In genomic region chr2L:12026458-12027431, dm6 we compare ENCODE assay signal across 1 fruit fly cellular context.
TF ChIP-seq lines count a peak whose summit lies in the region.

No protein-coding gene starts in this region.

TF ChIP-seq in whole organism, embryonic, 481 proteins besides CTCF, POLR2A, EP300 and RAD21 (continued from another document and continues in another):
- TF ChIP-seq Hr39 (optimal IDR thresholded peaks at IDR 0.05; lab: Kevin White, UChicago) (no peak), CG11247 (GFP tag; IDR thresholded peaks at IDR 0.05; lab: Robert Waterston, UW) (peak; percentile 31; the same call in 1 of the 2 replicates), Elba2 (GFP tag; optimal IDR thresholded peaks at IDR 0.05; lab: Kevin White, UChicago) (no peak), sens-2 (GFP tag; IDR thresholded peaks at IDR 0.05; lab: Robert Waterston, UW) (no peak), CG33213 (GFP tag; optimal IDR thresholded peaks at IDR 0.05; lab: Kevin White, UChicago) (no peak), peb (GFP tag; IDR thresholded peaks at IDR 0.05; lab: Robert Waterston, UW) (no peak), CG3847 (GFP tag; IDR thresholded peaks at IDR 0.05; lab: Robert Waterston, UW) (no peak; the same call in 1 of the 2 replicates), Scr (GFP tag; IDR thresholded peaks at IDR 0.05; lab: Robert Waterston, UW; ENCODE audit: partially characterized antibody) (no peak), maf-S (GFP tag; optimal IDR thresholded peaks at IDR 0.05; lab: Kevin White, UChicago) (no peak), CG1233 (GFP tag; optimal IDR thresholded peaks at IDR 0.05; lab: Kevin White, UChicago) (peak; percentile 54), CG2875 (GFP tag; optimal IDR thresholded peaks at IDR 0.05; lab: Kevin White, UChicago) (no peak), abd-A (tag; optimal IDR thresholded peaks at IDR 0.05; lab: Kevin White, UChicago) (no peak), CG12155 (GFP tag; optimal IDR thresholded peaks at IDR 0.05; lab: Kevin White, UChicago) (peak; percentile 11), Spps (tag; optimal IDR thresholded peaks at IDR 0.05; lab: Kevin White, UChicago) (peak; percentile 24), mld (GFP tag; IDR thresholded peaks at IDR 0.05; lab: Robert Waterston, UW; ENCODE audit: partially characterized antibody) (no peak), CG6791 (GFP tag; IDR thresholded peaks at IDR 0.05; lab: Robert Waterston, UW; ENCODE audit: partially characterized antibody) (peak; percentile 9; the same call in 1 of the 3 replicates), CG1603 (tag; optimal IDR thresholded peaks at IDR 0.05; lab: Kevin White, UChicago) (peak; percentile 74), CG9932 (GFP tag; IDR thresholded peaks at IDR 0.05; lab: Robert Waterston, UW) (no peak), Ets97D (GFP tag; optimal IDR thresholded peaks at IDR 0.05; lab: Kevin White, UChicago) (no peak), emc (GFP tag; optimal IDR thresholded peaks at IDR 0.05; lab: Kevin White, UChicago) (no peak), crol (GFP tag; IDR thresholded peaks at IDR 0.05; lab: Robert Waterston, UW) (peak; percentile 31; the same call in 1 of the 2 replicates), CG2116 (GFP tag; optimal IDR thresholded peaks at IDR 0.05; lab: Kevin White, UChicago) (peak; percentile 30), CG8478 (optimal IDR thresholded peaks at IDR 0.05; lab: Kevin White, UChicago) (no peak), Gug (GFP tag; IDR thresholded peaks at IDR 0.05; lab: Robert Waterston, UW) (peak; percentile 35), cad (GFP tag; optimal IDR thresholded peaks at IDR 0.05; lab: Kevin White, UChicago) (no peak), CG3065 (GFP tag; optimal IDR thresholded peaks at IDR 0.05; lab: Kevin White, UChicago) (no peak), insv (GFP tag; optimal IDR thresholded peaks at IDR 0.05; lab: Kevin White, UChicago) (no peak), HHEX (GFP tag; optimal IDR thresholded peaks at IDR 0.05; lab: Kevin White, UChicago) (peak; percentile 60), CG10147 (GFP tag; optimal IDR thresholded peaks at IDR 0.05; lab: Kevin White, UChicago) (no peak), repo (GFP tag; optimal IDR thresholded peaks at IDR 0.05; lab: Kevin White, UChicago) (no peak), CG11695 (GFP tag; IDR thresholded peaks at IDR 0.05; lab: Robert Waterston, UW) (peak; percentile 43; the same call in 1 of the 3 replicates), CG3163 (GFP tag; optimal IDR thresholded peaks at IDR 0.05; lab: Kevin White, UChicago) (peak; percentile 28), Dek (tag; optimal IDR thresholded peaks at IDR 0.05; lab: Kevin White, UChicago) (peak; percentile 7), nmo (GFP tag; optimal IDR thresholded peaks at IDR 0.05; lab: Kevin White, UChicago) (peak; percentile 78), ase (GFP tag; IDR thresholded peaks at IDR 0.05; lab: Robert Waterston, UW) (peak; percentile 29; the same call in 1 of the 3 replicates), disco-r (GFP tag; optimal IDR thresholded peaks at IDR 0.05; lab: Kevin White, UChicago) (no peak), otp (GFP tag; IDR thresholded peaks at IDR 0.05; lab: Robert Waterston, UW) (no peak), CkIIα-i1 (GFP tag; IDR thresholded peaks at IDR 0.05; lab: Robert Waterston, UW) (no peak), Hr3 (GFP tag; optimal IDR thresholded peaks at IDR 0.05; lab: Kevin White, UChicago) (peak; percentile 56), psq (GFP tag; optimal IDR thresholded peaks at IDR 0.05; lab: Kevin White, UChicago) (no peak), chif (GFP tag; optimal IDR thresholded peaks at IDR 0.05; lab: Kevin White, UChicago) (peak; percentile 37 to 40), CG7786 (GFP tag; optimal IDR thresholded peaks at IDR 0.05; lab: Kevin White, UChicago) (peak; percentile 32), chn (GFP tag; optimal IDR thresholded peaks at IDR 0.05; lab: Kevin White, UChicago) (peak; percentile 54), ttk (GFP tag; IDR thresholded peaks at IDR 0.05; lab: Robert Waterston, UW) (0 out of 2 replicates have a peak, but pooled peaks have one; percentile 6), gcm (GFP tag; optimal IDR thresholded peaks at IDR 0.05; lab: Kevin White, UChicago) (peak; percentile 20), CG10462 (GFP tag; optimal IDR thresholded peaks at IDR 0.05; lab: Kevin White, UChicago) (peak; percentile 6), CG15269 (tag; optimal IDR thresholded peaks at IDR 0.05; lab: Kevin White, UChicago) (peak; percentile 70), gsb (GFP tag; IDR thresholded peaks at IDR 0.05; lab: Robert Waterston, UW) (no peak), CG13775 (GFP tag; optimal IDR thresholded peaks at IDR 0.05; lab: Kevin White, UChicago) (peak; percentile 72), Rx (GFP tag; IDR thresholded peaks at IDR 0.05; lab: Robert Waterston, UW) (peak; percentile 33; the same call in 1 of the 2 replicates), stwl (tag; optimal IDR thresholded peaks at IDR 0.05; lab: Kevin White, UChicago) (no peak), CG8924 (tag; optimal IDR thresholded peaks at IDR 0.05; lab: Kevin White, UChicago) (peak; percentile 78), Poxn (GFP tag; IDR thresholded peaks at IDR 0.05; lab: Robert Waterston, UW) (no peak), Nf-YB (GFP tag; optimal IDR thresholded peaks at IDR 0.05; lab: Kevin White, UChicago) (peak; percentile 44), H15 (GFP tag; IDR thresholded peaks at IDR 0.05; lab: Robert Waterston, UW) (peak; percentile 51; the same call in 1 of the 3 replicates), zf30C (GFP tag; optimal IDR thresholded peaks at IDR 0.05; lab: Kevin White, UChicago) (peak; percentile 41), CG16779 (GFP tag; IDR thresholded peaks at IDR 0.05; lab: Robert Waterston, UW) (no peak), CG8290 (GFP tag; optimal IDR thresholded peaks at IDR 0.05; lab: Kevin White, UChicago) (no peak), CG8290 (tag; optimal IDR thresholded peaks at IDR 0.05; lab: Kevin White, UChicago) (peak in 1 of 2 experiments; percentile 69), ab (GFP tag; optimal IDR thresholded peaks at IDR 0.05; lab: Kevin White, UChicago) (no peak), tup (GFP tag; optimal IDR thresholded peaks at IDR 0.05; lab: Kevin White, UChicago) (no peak), amos (GFP tag; IDR thresholded peaks at IDR 0.05; lab: Robert Waterston, UW; ENCODE audit: partially characterized antibody) (no peak), Neu2 (GFP tag; optimal IDR thresholded peaks at IDR 0.05; lab: Kevin White, UChicago; ENCODE audit: borderline replicate concordance) (no peak), CG1602 (GFP tag; optimal IDR thresholded peaks at IDR 0.05; lab: Kevin White, UChicago) (peak; percentile 68), Bgb (GFP tag; IDR thresholded peaks at IDR 0.05; lab: Robert Waterston, UW; ENCODE audit: partially characterized antibody) (0 out of 2 replicates have a peak, but pooled peaks have one; percentile 35), CG8281 (tag; optimal IDR thresholded peaks at IDR 0.05; lab: Kevin White, UChicago) (no peak), mirr (GFP tag; optimal IDR thresholded peaks at IDR 0.05; lab: Kevin White, UChicago) (peak; percentile 10), CG2120 (GFP tag; optimal IDR thresholded peaks at IDR 0.05; lab: Kevin White, UChicago) (peak; percentile 33), Vsx1 (GFP tag; optimal IDR thresholded peaks at IDR 0.05; lab: Kevin White, UChicago) (peak; percentile 43), CG18599 (GFP tag; optimal IDR thresholded peaks at IDR 0.05; lab: Kevin White, UChicago) (peak; percentile 56), gem (tag; optimal IDR thresholded peaks at IDR 0.05; lab: Kevin White, UChicago) (peak; percentile 75), CG6654 (GFP tag; optimal IDR thresholded peaks at IDR 0.05; lab: Kevin White, UChicago) (peak; percentile 34), CG32767 (GFP tag; IDR thresholded peaks at IDR 0.05; lab: Robert Waterston, UW) (0 out of 2 replicates have a peak, but pooled peaks have one; percentile 30), ham (GFP tag; IDR thresholded peaks at IDR 0.05; lab: Robert Waterston, UW) (no peak), CG13894 (tag; optimal IDR thresholded peaks at IDR 0.05; lab: Kevin White, UChicago) (peak; percentile 1), CG11504 (tag; optimal IDR thresholded peaks at IDR 0.05; lab: Kevin White, UChicago) (peak; percentile 72), Dfd (GFP tag; optimal IDR thresholded peaks at IDR 0.05; lab: Kevin White, UChicago) (no peak), twi (tag; optimal IDR thresholded peaks at IDR 0.05; lab: Kevin White, UChicago) (peak; percentile 6), CG4820 (GFP tag; optimal IDR thresholded peaks at IDR 0.05; lab: Kevin White, UChicago) (peak; percentile 35), nerfin-2 (GFP tag; IDR thresholded peaks at IDR 0.05; lab: Robert Waterston, UW; ENCODE audit: partially characterized antibody) (no peak), CG11723 (GFP tag; optimal IDR thresholded peaks at IDR 0.05; lab: Kevin White, UChicago) (peak; percentile 19), CG6813 (GFP tag; optimal IDR thresholded peaks at IDR 0.05; lab: Kevin White, UChicago) (peak; percentile 28), unpg (GFP tag; optimal IDR thresholded peaks at IDR 0.05; lab: Kevin White, UChicago) (peak; percentile 47), sisA (GFP tag; IDR thresholded peaks at IDR 0.05; lab: Robert Waterston, UW) (peak; percentile 43; the same call in 1 of the 2 replicates), CG6683 (GFP tag; optimal IDR thresholded peaks at IDR 0.05; lab: Kevin White, UChicago) (no peak), pfk (GFP tag; optimal IDR thresholded peaks at IDR 0.05; lab: Kevin White, UChicago) (no peak), Hr51 (GFP tag; optimal IDR thresholded peaks at IDR 0.05; lab: Kevin White, UChicago) (peak in 1 of 2 experiments; percentile 75), CG1647 (GFP tag; optimal IDR thresholded peaks at IDR 0.05; lab: Kevin White, UChicago) (no peak), CG6254 (GFP tag; optimal IDR thresholded peaks at IDR 0.05; lab: Kevin White, UChicago) (peak; percentile 11), CG12744 (GFP tag; optimal IDR thresholded peaks at IDR 0.05; lab: Kevin White, UChicago) (no peak), CG9727 (GFP tag; optimal IDR thresholded peaks at IDR 0.05; lab: Kevin White, UChicago) (peak; percentile 77), gt (GFP tag; IDR thresholded peaks at IDR 0.05; lab: Robert Waterston, UW) (no peak), CG9797 (GFP tag; optimal IDR thresholded peaks at IDR 0.05; lab: Kevin White, UChicago) (no peak), Hr78 (GFP tag; optimal IDR thresholded peaks at IDR 0.05; lab: Kevin White, UChicago) (peak in 1 of 2 experiments; percentile 16), phol (tag; optimal IDR thresholded peaks at IDR 0.05; lab: Kevin White, UChicago) (peak; percentile 66), wek (GFP tag; optimal IDR thresholded peaks at IDR 0.05; lab: Kevin White, UChicago) (peak; percentile 18), yki (optimal IDR thresholded peaks at IDR 0.05; lab: Kevin White, UChicago) (no peak), D19A (tag; optimal IDR thresholded peaks at IDR 0.05; lab: Kevin White, UChicago) (peak; percentile 36), CG32532 (GFP tag; IDR thresholded peaks at IDR 0.05; lab: Robert Waterston, UW) (peak; percentile 53), Xbp1 (GFP tag; optimal IDR thresholded peaks at IDR 0.05; lab: Kevin White, UChicago) (peak; percentile 61), kni (GFP tag; optimal IDR thresholded peaks at IDR 0.05; lab: Kevin White, UChicago) (peak; percentile 68), CG31388 (GFP tag; optimal IDR thresholded peaks at IDR 0.05; lab: Kevin White, UChicago) (no peak), CG7372 (GFP tag; IDR thresholded peaks at IDR 0.05; lab: Robert Waterston, UW) (no peak), trh (GFP tag; optimal IDR thresholded peaks at IDR 0.05; lab: Kevin White, UChicago) (peak; percentile 31), Sox100B (GFP tag; optimal IDR thresholded peaks at IDR 0.05; lab: Kevin White, UChicago) (peak; percentile 78), CG14860 (GFP tag; IDR thresholded peaks at IDR 0.05; lab: Robert Waterston, UW; ENCODE audit: partially characterized antibody) (no peak), E2f2 (GFP tag; IDR thresholded peaks at IDR 0.05; lab: Robert Waterston, UW) (peak; percentile 36), CG13123 (GFP tag; optimal IDR thresholded peaks at IDR 0.05; lab: Kevin White, UChicago) (peak; percentile 31), BtbVII (GFP tag; optimal IDR thresholded peaks at IDR 0.05; lab: Kevin White, UChicago) (no peak), Bdp1 (GFP tag; optimal IDR thresholded peaks at IDR 0.05; lab: Kevin White, UChicago) (no peak), nerfin-1 (tag; optimal IDR thresholded peaks at IDR 0.05; lab: Kevin White, UChicago) (peak; percentile 3), en (GFP tag; optimal IDR thresholded peaks at IDR 0.05; lab: Kevin White, UChicago) (no peak), trem (tag; optimal IDR thresholded peaks at IDR 0.05; lab: Kevin White, UChicago) (peak; percentile 5), Ptx1 (GFP tag; IDR thresholded peaks at IDR 0.05; lab: Robert Waterston, UW) (peak; percentile 57), CG7357 (GFP tag; IDR thresholded peaks at IDR 0.05; lab: Robert Waterston, UW) (0 out of 3 replicates have a peak, but pooled peaks have one; percentile 27), BEAF-32 (GFP tag; optimal IDR thresholded peaks at IDR 0.05; lab: Kevin White, UChicago) (peak; percentile 16), CG17361 (GFP tag; IDR thresholded peaks at IDR 0.05; lab: Robert Waterston, UW) (peak; percentile 89), CG10959 (GFP tag; IDR thresholded peaks at IDR 0.05; lab: Robert Waterston, UW) (no peak), danr (GFP tag; IDR thresholded peaks at IDR 0.05; lab: Robert Waterston, UW) (no peak; the same call in 1 of the 2 replicates), p53 (GFP tag; optimal IDR thresholded peaks at IDR 0.05; lab: Kevin White, UChicago) (no peak), Xrp1 (GFP tag; IDR thresholded peaks at IDR 0.05; lab: Robert Waterston, UW) (no peak; the same call in none of the 2 replicates), vnd (GFP tag; IDR thresholded peaks at IDR 0.05; lab: Robert Waterston, UW; ENCODE audit: partially characterized antibody) (no peak), E2f1 (GFP tag; IDR thresholded peaks at IDR 0.05; lab: Robert Waterston, UW) (peak; percentile 47; the same call in 1 of the 2 replicates), CG42726 (GFP tag; IDR thresholded peaks at IDR 0.05; lab: Robert Waterston, UW; ENCODE audit: partially characterized antibody) (no peak), br (optimal IDR thresholded peaks at IDR 0.05; lab: Kevin White, UChicago) (no peak), hth (optimal IDR thresholded peaks at IDR 0.05; lab: Kevin White, UChicago) (no peak), CG12659 (GFP tag; optimal IDR thresholded peaks at IDR 0.05; lab: Kevin White, UChicago) (peak; percentile 68), sima (GFP tag; optimal IDR thresholded peaks at IDR 0.05; lab: Kevin White, UChicago) (no peak), CG9437 (GFP tag; optimal IDR thresholded peaks at IDR 0.05; lab: Kevin White, UChicago) (peak; percentile 83), CG3726 (GFP tag; IDR thresholded peaks at IDR 0.05; lab: Robert Waterston, UW) (0 out of 3 replicates have a peak, but pooled peaks have one; percentile 47)
